Fruit fly (Drosophila melanogaster): ENCODE data around the gene senju.

dm6 chr2L:5089642-5090041 lies 37.0 kb downstream of the senju start:
- no peak for TF ChIP-seq CG12605 (GFP tag; IDR thresholded peaks at IDR 0.05)
- TF ChIP-seq CG4496 (GFP tag; IDR thresholded peaks at IDR 0.05), result no peak
